Worm (Caenorhabditis elegans): Measurements from ENCODE around the gene srx-131.

ce11 chrV:13839433-13839832 lies 5.8 kb upstream of the srx-131 start, which contains the start of gene F55B12.10:
- TF ChIP-seq ham-2 (GFP tag; optimal IDR thresholded peaks at IDR 0.05) (no peak), lsy-2 (tag; optimal IDR thresholded peaks at IDR 0.05) (no peak), sptf-1 (tag; optimal IDR thresholded peaks at IDR 0.05) (no peak), nhr-12 (tag; optimal IDR thresholded peaks at IDR 0.05) (no peak), ztf-11 (tag; optimal IDR thresholded peaks at IDR 0.05) (no peak), drap-1 (GFP tag; optimal IDR thresholded peaks at IDR 0.05) (no peak), snpc-4 (tag; optimal IDR thresholded peaks at IDR 0.05) (no peak), pha-4 (tag; optimal IDR thresholded peaks at IDR 0.05) (no peak), unc-62 (GFP tag; optimal IDR thresholded peaks at IDR 0.05) (no peak), lin-13 (tag; optimal IDR thresholded peaks at IDR 0.05) (no peak), unc-39 (tag; optimal IDR thresholded peaks at IDR 0.05) (no peak), flh-1 (GFP tag; optimal IDR thresholded peaks at IDR 0.05) (no peak)
